Fruit fly (Drosophila melanogaster) whole organism, wandering third instar larva: ENCODE results near the gene Muc30E.
A peak's percentile ranks its signal among the peaks of the same experiment; 100 is the strongest.

Source experiments
- Abd-B ChIP-seq: fragments of >200 bp; optimal IDR thresholded peaks from 2 replicates; lab custom pipeline; 2017; ENCODE audit warnings: missing biosample characterization, missing genetic modification characterization
- CG32264 ChIP-seq: fragments of 200-800 bp; sonication (Bioruptor generic); optimal IDR thresholded peaks from 2 replicates; lab custom pipeline; 2016; ENCODE audit warnings: missing biosample characterization, missing genetic modification characterization
- CG9705 ChIP-seq: fragments of 200-800 bp; sonication (Bioruptor generic); optimal IDR thresholded peaks from 2 replicates; lab custom pipeline; 2018; ENCODE audit warnings: missing biosample characterization, mild to moderate bottlenecking, missing genetic modification characterization
- CrebA ChIP-seq: fragments of 200-800 bp; sonication (Bioruptor generic); optimal IDR thresholded peaks from 2 replicates; lab custom pipeline; 2016; ENCODE audit warnings: missing biosample characterization, mild to moderate bottlenecking, missing genetic modification characterization, borderline replicate concordance
- Dfd ChIP-seq: fragments of >200 bp; optimal IDR thresholded peaks from 2 replicates; lab custom pipeline; 2017; ENCODE audit warnings: missing biosample characterization, missing genetic modification characterization
- Dif ChIP-seq: fragments of 200-275, 200-300 bp; sonication (Bioruptor generic); optimal IDR thresholded peaks from 2 replicates; lab custom pipeline; 2018; ENCODE audit warnings: missing biosample characterization, missing genetic modification characterization; ENCODE audit not compliant: partially characterized antibody
- GATAd ChIP-seq: sonication (Bioruptor generic); optimal IDR thresholded peaks from 2 replicates; lab custom pipeline; 2016; ENCODE audit warnings: missing biosample characterization, missing genetic modification characterization
- HLH106 ChIP-seq: fragments of 200-800 bp; optimal IDR thresholded peaks from 3 replicates; lab custom pipeline; 2019; ENCODE audit warnings: missing biosample characterization, mild to moderate bottlenecking, missing genetic modification characterization, moderate library complexity
- Hnf4 ChIP-seq: fragments of 200-800 bp; sonication (Bioruptor generic); optimal IDR thresholded peaks from 2 replicates; lab custom pipeline; 2016; ENCODE audit warnings: missing biosample characterization, mild to moderate bottlenecking, missing genetic modification characterization
- Hr78 ChIP-seq: fragments of >200 bp; optimal IDR thresholded peaks from 2 replicates; lab custom pipeline; 2017; ENCODE audit warnings: missing biosample characterization, missing genetic modification characterization
- Hr83 ChIP-seq: fragments of 200-300 bp; sonication (Bioruptor generic); optimal IDR thresholded peaks from 2 replicates; lab custom pipeline; 2016; ENCODE audit warnings: missing biosample characterization, mild to moderate bottlenecking, missing genetic modification characterization, moderate library complexity; ENCODE audit not compliant: poor library complexity, severe bottlenecking
- Jra ChIP-seq: sonication (Bioruptor generic); optimal IDR thresholded peaks from 2 replicates; lab custom pipeline; 2016; ENCODE audit warnings: missing biosample characterization, missing genetic modification characterization
- Mio ChIP-seq: sonication (Bioruptor generic); optimal IDR thresholded peaks from 2 replicates; lab custom pipeline; 2016; ENCODE audit warnings: missing biosample characterization, missing genetic modification characterization
- Myc ChIP-seq: fragments of >200 bp; optimal IDR thresholded peaks from 2 replicates; lab custom pipeline; 2017
- N ChIP-seq: fragments of >200 bp; optimal IDR thresholded peaks from 2 replicates; lab custom pipeline; 2018; ENCODE audit warnings: missing biosample characterization, missing external identifiers, missing genetic modification characterization
- OdsH ChIP-seq: fragments of 200-800 bp; sonication (Bioruptor generic); optimal IDR thresholded peaks from 2 replicates; lab custom pipeline; 2016; ENCODE audit warnings: missing biosample characterization, mild to moderate bottlenecking, missing genetic modification characterization
- Rel ChIP-seq, 2 experiments: fragments of 200-800 bp; sonication (Bioruptor generic) in 1 of 2; optimal IDR thresholded peaks; 2 replicates in 1 of 2; 3 replicates in 1 of 2; lab custom pipeline; 2016 to 2019; ENCODE audit warnings: mild to moderate bottlenecking in 2 of 2, missing biosample characterization in 2 of 2, missing genetic modification characterization in 2 of 2, moderate library complexity in 1 of 2
- Sp1 ChIP-seq: fragments of 200-800 bp; sonication (Bioruptor generic); optimal IDR thresholded peaks from 3 replicates; lab custom pipeline; 2019; ENCODE audit warnings: missing biosample characterization, mild to moderate bottlenecking, missing genetic modification characterization, moderate library complexity
- Vsx2 ChIP-seq: fragments of 200-300, 225-300 bp; sonication (Bioruptor generic); optimal IDR thresholded peaks from 2 replicates; lab custom pipeline; 2018; ENCODE audit warnings: missing biosample characterization, missing genetic modification characterization; ENCODE audit not compliant: partially characterized antibody
- br ChIP-seq: fragments of 200-800 bp; sonication (Bioruptor generic); optimal IDR thresholded peaks from 2 replicates; lab custom pipeline; 2016; ENCODE audit warnings: missing biosample characterization, missing genetic modification characterization
- brk ChIP-seq: fragments of 200-800 bp; sonication (Bioruptor generic); optimal IDR thresholded peaks from 2 replicates; lab custom pipeline; 2016; ENCODE audit warnings: missing biosample characterization, mild to moderate bottlenecking, missing genetic modification characterization
- dl ChIP-seq, 2 experiments: fragments of 175-275, 200-275 bp in 1 of 2; fragments of 200-275 bp in 1 of 2; sonication (Bioruptor generic); optimal IDR thresholded peaks; lab custom pipeline; 2018; ENCODE audit warnings: mild to moderate bottlenecking in 2 of 2, missing biosample characterization in 2 of 2, missing genetic modification characterization in 2 of 2, moderate library complexity in 2 of 2; ENCODE audit not compliant: partially characterized antibody in 2 of 2, insufficient read depth in 1 of 2
- dmrt93B ChIP-seq: fragments of 200-800 bp; sonication (Bioruptor generic); optimal IDR thresholded peaks from 2 replicates; lab custom pipeline; 2018; ENCODE audit warnings: missing biosample characterization, mild to moderate bottlenecking, missing genetic modification characterization
- dsf ChIP-seq: sonication (Bioruptor generic); optimal IDR thresholded peaks from 2 replicates; lab custom pipeline; 2016; ENCODE audit warnings: missing biosample characterization, missing genetic modification characterization, borderline replicate concordance
- ey ChIP-seq: fragments of 200-800 bp; sonication (Bioruptor generic); optimal IDR thresholded peaks from 2 replicates; lab custom pipeline; 2016; ENCODE audit warnings: missing biosample characterization, missing genetic modification characterization
- foxo ChIP-seq, 2 experiments: fragments of 200-800 bp; sonication (Bioruptor generic); optimal IDR thresholded peaks; 2 replicates in 1 of 2; 3 replicates in 1 of 2; lab custom pipeline; 2016 to 2017; ENCODE audit warnings: missing biosample characterization in 2 of 2, missing genetic modification characterization in 2 of 2
- fru ChIP-seq: fragments of 200-800 bp; sonication (Bioruptor generic); optimal IDR thresholded peaks from 3 replicates; lab custom pipeline; 2016; ENCODE audit warnings: missing biosample characterization, mild to moderate bottlenecking, missing genetic modification characterization
- h ChIP-seq: fragments of 200-800 bp; sonication (Bioruptor generic); optimal IDR thresholded peaks from 3 replicates; lab custom pipeline; 2016; ENCODE audit warnings: missing biosample characterization, mild to moderate bottlenecking, missing genetic modification characterization
- jim ChIP-seq: fragments of 175-275, 200-325 bp; sonication (Bioruptor generic); optimal IDR thresholded peaks from 2 replicates; lab custom pipeline; 2016; ENCODE audit warnings: missing biosample characterization, mild to moderate bottlenecking, missing genetic modification characterization
- lola ChIP-seq: fragments of >200 bp; optimal IDR thresholded peaks from 2 replicates; lab custom pipeline; 2017; ENCODE audit warnings: missing biosample characterization, missing genetic modification characterization
- pan ChIP-seq: fragments of >200 bp; optimal IDR thresholded peaks from 2 replicates; lab custom pipeline; 2017
- psq ChIP-seq: fragments of 200-800 bp; sonication (Bioruptor generic); optimal IDR thresholded peaks from 3 replicates; lab custom pipeline; 2017; ENCODE audit warnings: missing biosample characterization, mild to moderate bottlenecking, missing genetic modification characterization, moderate library complexity
- rgr ChIP-seq: fragments of 200-800 bp; sonication (Bioruptor generic); optimal IDR thresholded peaks from 3 replicates; lab custom pipeline; 2016; ENCODE audit warnings: missing biosample characterization, mild to moderate bottlenecking, missing genetic modification characterization
- sage ChIP-seq: fragments of 200-800 bp; sonication (Bioruptor generic); optimal IDR thresholded peaks from 2 replicates; lab custom pipeline; 2016; ENCODE audit warnings: missing biosample characterization, mild to moderate bottlenecking, missing genetic modification characterization
- sv ChIP-seq: fragments of 200-800 bp; sonication (Bioruptor generic); optimal IDR thresholded peaks from 3 replicates; lab custom pipeline; 2016; ENCODE audit warnings: missing biosample characterization, missing genetic modification characterization
- tai ChIP-seq: sonication (Bioruptor generic); optimal IDR thresholded peaks from 2 replicates; lab custom pipeline; 2016; ENCODE audit warnings: missing biosample characterization, missing genetic modification characterization
- usp ChIP-seq: fragments of >200 bp; optimal IDR thresholded peaks from 2 replicates; lab custom pipeline; 2017; ENCODE audit warnings: missing biosample characterization, missing genetic modification characterization
- woc ChIP-seq: sonication (Bioruptor generic); optimal IDR thresholded peaks from 2 replicates; lab custom pipeline; 2016; ENCODE audit warnings: missing biosample characterization, mild to moderate bottlenecking, missing genetic modification characterization

The Muc30E gene

DNA sequence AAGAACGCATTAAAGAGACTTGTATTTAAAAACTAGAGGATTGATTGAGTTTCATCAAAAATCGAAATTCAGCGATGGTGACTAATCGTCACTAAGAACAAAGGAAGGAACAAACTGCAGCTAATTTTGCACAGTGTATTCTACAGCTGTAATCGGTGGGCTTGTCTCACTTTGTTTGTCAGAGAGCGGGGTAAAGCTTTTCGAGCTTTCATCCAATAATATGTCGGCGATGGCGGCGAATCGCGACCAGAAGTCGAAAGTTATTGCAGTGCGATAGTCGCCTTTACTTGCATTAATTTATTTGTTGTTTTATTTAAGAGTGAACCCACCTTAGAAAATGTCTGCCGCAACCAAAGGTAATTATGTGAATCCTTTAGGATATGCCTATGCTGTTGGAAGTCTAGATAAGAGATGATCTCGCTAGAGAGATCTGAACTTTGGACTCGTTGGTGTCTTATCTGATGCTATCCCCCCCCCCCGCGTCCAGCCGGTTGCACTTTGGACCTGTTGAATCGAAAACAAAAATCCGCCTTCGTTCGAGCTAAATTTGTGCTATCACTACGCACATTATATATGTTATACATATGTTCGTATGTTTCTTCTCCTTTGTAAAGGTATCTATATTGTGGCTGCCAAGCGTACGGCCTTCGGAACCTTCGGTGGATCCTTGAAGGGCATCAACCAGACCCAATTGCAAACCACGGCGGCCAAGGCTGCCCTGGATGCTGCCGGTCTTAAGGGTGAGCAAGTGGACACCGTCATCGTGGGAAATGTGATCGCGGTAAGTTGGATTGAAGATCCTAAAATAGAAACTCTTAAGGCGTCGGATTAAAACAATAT is 12.3 kb upstream of the Muc30E start, which contains the start of gene yip2:
yip2 (plus strand) TSS at position 243 of the 840 bp plus-strand sequence.
- no peak for TF ChIP-seq dl (GFP tag; optimal IDR thresholded peaks at IDR 0.05; lab: Kevin White, UChicago; ENCODE audit: insufficient read depth in 1 of 2, partially characterized antibody in 2 of 2)
- TF ChIP-seq GATAd (GFP tag; lab: Kevin White, UChicago) = no peak
- TF ChIP-seq sage = peak; percentile 58
- no peak for TF ChIP-seq lola (GFP tag; lab: Kevin White, UChicago)
- TF ChIP-seq sv (GFP tag; lab: Kevin White, UChicago) = peak; percentile 26
- TF ChIP-seq usp = no peak
- peak; percentile 61 for TF ChIP-seq woc (GFP tag; lab: Kevin White, UChicago)
- TF ChIP-seq rgr (GFP tag; lab: Kevin White, UChicago) = peak; percentile 61
- TF ChIP-seq OdsH (GFP tag; lab: Kevin White, UChicago) = peak; percentile 35
- TF ChIP-seq Vsx2 (GFP tag; lab: Kevin White, UChicago) = no peak
- no peak for TF ChIP-seq Dfd (GFP tag; lab: Kevin White, UChicago)
- TF ChIP-seq Abd-B (GFP tag; lab: Kevin White, UChicago) = no peak
- TF ChIP-seq Jra (GFP tag; lab: Kevin White, UChicago) = peak; percentile 85
- TF ChIP-seq jim (GFP tag; lab: Kevin White, UChicago) = no peak
- TF ChIP-seq tai = no peak
- peak; percentile 35 for TF ChIP-seq HLH106 (tag; lab: Kevin White, UChicago)
- TF ChIP-seq Hr78 (GFP tag; lab: Kevin White, UChicago) = no peak
- TF ChIP-seq CG9705 (GFP tag; lab: Kevin White, UChicago) = peak; percentile 48
- peak; percentile 22 for TF ChIP-seq Hr83
- TF ChIP-seq psq (GFP tag; lab: Kevin White, UChicago) = peak; percentile 43
- peak; percentile 82 for TF ChIP-seq Sp1
- TF ChIP-seq dsf (GFP tag; lab: Kevin White, UChicago) = peak; percentile 19
- TF ChIP-seq Mio (GFP tag; lab: Kevin White, UChicago) = no peak
- TF ChIP-seq br (GFP tag; lab: Kevin White, UChicago) = peak; percentile 65
- no peak for TF ChIP-seq CrebA (GFP tag; lab: Kevin White, UChicago)
- peak; percentile 64 for TF ChIP-seq fru (GFP tag; lab: Kevin White, UChicago)
- no peak for TF ChIP-seq CG32264
- TF ChIP-seq h (GFP tag; lab: Kevin White, UChicago) = peak; percentile 61
- no peak for TF ChIP-seq brk (GFP tag; lab: Kevin White, UChicago)
- TF ChIP-seq Myc (lab: Kevin White, UChicago) = no peak
- no peak for TF ChIP-seq pan (lab: Kevin White, UChicago)
- no peak for TF ChIP-seq N (GFP tag; lab: Kevin White, UChicago)
- peak; percentile 100 for TF ChIP-seq Hnf4
- TF ChIP-seq ey (GFP tag; lab: Kevin White, UChicago) = peak; percentile 42
- TF ChIP-seq Dif (GFP tag; lab: Kevin White, UChicago) = no peak
- no peak for TF ChIP-seq dmrt93B (GFP tag; lab: Kevin White, UChicago)
- peak; percentile 17 to 59 for TF ChIP-seq foxo (GFP tag; optimal IDR thresholded peaks at IDR 0.05; lab: Kevin White, UChicago)
- peak; percentile 86 for TF ChIP-seq Rel (GFP tag; optimal IDR thresholded peaks at IDR 0.05; lab: Kevin White, UChicago)
- TF ChIP-seq Rel (tag; optimal IDR thresholded peaks at IDR 0.05; lab: Kevin White, UChicago) = peak; percentile 71
